Fruit fly (Drosophila melanogaster): ENCODE data around the gene Srp72.

Srp72 gene

dm6 chr3R:20556281-20557113 lies 32.0 kb upstream of the Srp72 start (continued):
- TF ChIP-seq z (GFP tag; IDR thresholded peaks at IDR 0.05) (no peak; the same call in 2 of the 3 replicates), Fer3 (tag; optimal IDR thresholded peaks at IDR 0.05) (peak; percentile 82), Hr51 (GFP tag; optimal IDR thresholded peaks at IDR 0.05) (peak in 1 of 2 experiments; percentile 75), CG11504 (tag; optimal IDR thresholded peaks at IDR 0.05) (peak; percentile 82), Stat92E (GFP tag; optimal IDR thresholded peaks at IDR 0.05) (no peak), CG3838 (GFP tag; optimal IDR thresholded peaks at IDR 0.05) (no peak), CG7372 (GFP tag; IDR thresholded peaks at IDR 0.05) (peak; percentile 82), Sox100B (GFP tag; optimal IDR thresholded peaks at IDR 0.05) (peak; percentile 59), Dp (GFP tag; optimal IDR thresholded peaks at IDR 0.05) (no peak), slou (GFP tag; optimal IDR thresholded peaks at IDR 0.05) (no peak), mld (GFP tag; IDR thresholded peaks at IDR 0.05; ENCODE audit: partially characterized antibody) (no peak), Atf6 (GFP tag; IDR thresholded peaks at IDR 0.05) (peak; percentile 88), sob (GFP tag; IDR thresholded peaks at IDR 0.05) (peak; percentile 84), corto (GFP tag; optimal IDR thresholded peaks at IDR 0.05) (no peak), CG17385 (GFP tag; optimal IDR thresholded peaks at IDR 0.05) (peak; percentile 10), CG3726 (GFP tag; IDR thresholded peaks at IDR 0.05) (peak; percentile 49; the same call in 1 of the 3 replicates), zf30C (GFP tag; optimal IDR thresholded peaks at IDR 0.05) (no peak), tio (GFP tag; optimal IDR thresholded peaks at IDR 0.05) (peak; percentile 61), Drgx (GFP tag; IDR thresholded peaks at IDR 0.05) (peak; percentile 74), bigmax (GFP tag; optimal IDR thresholded peaks at IDR 0.05) (no peak), CG42726 (GFP tag; IDR thresholded peaks at IDR 0.05; ENCODE audit: partially characterized antibody) (no peak), wdn (GFP tag; IDR thresholded peaks at IDR 0.05) (peak; percentile 61), Fer1 (GFP tag; optimal IDR thresholded peaks at IDR 0.05) (peak; percentile 66), CG7839 (tag; optimal IDR thresholded peaks at IDR 0.05) (peak; percentile 83), ftz-f1 (GFP tag; optimal IDR thresholded peaks at IDR 0.05) (peak; percentile 65), Med (GFP tag) (peak; percentile 88), sens-2 (GFP tag; IDR thresholded peaks at IDR 0.05) (no peak), h (optimal IDR thresholded peaks at IDR 0.05) (no peak), CG4424 (GFP tag; optimal IDR thresholded peaks at IDR 0.05) (peak; percentile 49), CG31388 (GFP tag; optimal IDR thresholded peaks at IDR 0.05) (peak; percentile 41), CG9876 (GFP tag; optimal IDR thresholded peaks at IDR 0.05) (no peak), CG6175 (GFP tag; IDR thresholded peaks at IDR 0.05) (peak; percentile 62; the same call in 1 of the 3 replicates), esg (GFP tag; conservative IDR thresholded peaks at IDR 0.05) (peak; percentile 76), row (GFP tag; IDR thresholded peaks at IDR 0.05) (peak; percentile 87), Bdp1 (GFP tag; optimal IDR thresholded peaks at IDR 0.05) (peak; percentile 29), CG16863 (GFP tag; optimal IDR thresholded peaks at IDR 0.05) (no peak), CG33213 (GFP tag; optimal IDR thresholded peaks at IDR 0.05) (peak; percentile 20), sima (GFP tag; optimal IDR thresholded peaks at IDR 0.05) (no peak), lov (optimal IDR thresholded peaks at IDR 0.05) (no peak), lov (GFP tag; IDR thresholded peaks at IDR 0.05) (no peak), nerfin-2 (GFP tag; IDR thresholded peaks at IDR 0.05; ENCODE audit: partially characterized antibody) (0 out of 2 replicates have a peak, but pooled peaks have one; percentile 19), CG1792 (GFP tag; optimal IDR thresholded peaks at IDR 0.05) (peak; percentile 4), CTCF (GFP tag; optimal IDR thresholded peaks at IDR 0.05) (no peak), NC2β (GFP tag; optimal IDR thresholded peaks at IDR 0.05) (peak; percentile 1), Ravus (GFP tag; IDR thresholded peaks at IDR 0.05) (peak; percentile 78), CG6689 (GFP tag; IDR thresholded peaks at IDR 0.05) (peak; percentile 76), oc (tag; optimal IDR thresholded peaks at IDR 0.05) (no peak), croc (GFP tag; conservative IDR thresholded peaks at IDR 0.05) (peak; percentile 14; the same call in 1 of the 3 replicates), ro (GFP tag; IDR thresholded peaks at IDR 0.05) (peak; percentile 39; the same call in 1 of the 2 replicates), gsb (GFP tag; IDR thresholded peaks at IDR 0.05) (peak; percentile 69)
